Fruit fly (Drosophila melanogaster) whole organism, embryonic: Measurements from ENCODE around the gene Top3alpha.

Experiments
- CG15479 ChIP-seq: fragments of 200-800 bp; sonication (Bioruptor generic); optimal IDR thresholded peaks from 3 replicates; lab custom pipeline; 2019; ENCODE audit warnings: missing biosample characterization, mild to moderate bottlenecking, missing genetic modification characterization, moderate library complexity
- CG3838 ChIP-seq: fragments of 200-800 bp; sonication (Bioruptor generic); optimal IDR thresholded peaks from 3 replicates; lab custom pipeline; 2016; ENCODE audit warnings: missing biosample characterization, missing genetic modification characterization
- mirr ChIP-seq: fragments of 200-800 bp; sonication (Bioruptor generic); optimal IDR thresholded peaks from 3 replicates; lab custom pipeline; 2018; ENCODE audit warnings: missing biosample characterization, mild to moderate bottlenecking, missing genetic modification characterization

DNA sequence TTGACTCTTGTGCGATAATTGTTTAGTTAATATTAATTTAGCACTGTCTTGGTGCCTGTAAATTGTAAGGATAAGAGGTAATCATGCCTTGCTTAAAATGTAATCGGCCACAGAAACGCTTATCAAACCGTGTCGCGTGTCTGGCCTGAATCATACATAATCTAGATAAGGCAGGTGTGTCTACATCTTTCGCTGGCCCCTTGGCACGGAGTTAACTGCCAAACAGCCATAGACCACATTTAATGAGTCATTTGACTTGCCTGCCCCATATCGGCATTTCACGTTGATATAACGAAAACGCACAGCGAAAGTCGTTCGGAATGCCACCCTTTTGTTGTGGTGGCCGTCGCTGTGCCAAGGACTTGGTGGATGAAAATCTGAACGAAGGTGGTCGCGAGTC lies 37.3 kb downstream of the Top3alpha start, which contains the start of gene CG31697:
- TF ChIP-seq CG3838 (GFP tag; lab: Kevin White, UChicago) (no peak), CG15479 (no peak), mirr (GFP tag; lab: Kevin White, UChicago) (no peak)
